Worm (Caenorhabditis elegans) whole organism, L4/young adult: ENCODE measurements around the gene rps-23.

Experiments
- W03F9.2 ChIP-seq: fragments of 150-350 bp; optimal IDR thresholded peaks from 2 replicates; lab custom pipeline; 2014; ENCODE audit warnings: missing biosample characterization, missing genetic modification characterization
- him-1 ChIP-seq: sonication (generic microtip); optimal IDR thresholded peaks from 2 replicates; lab custom pipeline; 2016; ENCODE audit warnings: missing genotype, missing genetic modification reagents, missing genetic modification characterization, missing compliant biosample characterization

DNA sequence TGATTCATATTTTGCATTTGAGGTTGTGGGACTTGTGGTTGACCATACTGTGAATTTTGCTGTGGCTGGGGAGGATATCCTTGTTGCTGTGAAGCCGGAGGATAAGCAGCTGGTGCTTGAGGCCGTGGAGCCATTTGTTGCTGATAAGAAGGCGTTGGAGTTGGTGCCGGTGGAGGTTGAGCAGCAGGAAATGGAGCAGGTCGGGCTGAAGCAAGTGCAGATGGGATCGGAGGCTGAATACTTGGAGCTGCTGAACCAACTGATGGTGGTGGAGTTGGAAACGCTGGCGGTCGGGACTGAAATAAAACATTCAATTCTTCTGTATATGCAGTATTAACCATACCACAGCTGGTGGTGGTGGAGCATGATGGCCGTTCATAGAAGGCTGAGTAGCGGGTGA is 30.9 kb downstream of the rps-23 start:
- TF ChIP-seq him-1 (tag; lab: Kevin White, UChicago) (no peak), W03F9.2 (no peak)
